Fruit fly (Drosophila melanogaster): Measurements from ENCODE around the gene EloA.
A peak's percentile ranks its signal among the peaks of the same experiment; 100 is the strongest.

The EloA gene

dm6 chr3R:23251256-23251655 is at the start of gene EloA, which contains the start of gene Rad60 (continued):
- TF ChIP-seq CG11398 (GFP tag; optimal IDR thresholded peaks at IDR 0.05): peak; percentile 85
- TF ChIP-seq nau (GFP tag; optimal IDR thresholded peaks at IDR 0.05): peak; percentile 80
- peak; percentile 68 for TF ChIP-seq CG9817 (tag; optimal IDR thresholded peaks at IDR 0.05)
- peak; percentile 75 for TF ChIP-seq Sox102F (GFP tag; optimal IDR thresholded peaks at IDR 0.05)
- peak; percentile 93 for TF ChIP-seq Ets65A (GFP tag)
- peak; percentile 65 for TF ChIP-seq sug (tag; optimal IDR thresholded peaks at IDR 0.05)
- TF ChIP-seq CG12104 (GFP tag; optimal IDR thresholded peaks at IDR 0.05): peak; percentile 55
- TF ChIP-seq CG10321 (GFP tag; IDR thresholded peaks at IDR 0.05): no peak
- TF ChIP-seq CG9932 (GFP tag; IDR thresholded peaks at IDR 0.05): peak; percentile 77
- TF ChIP-seq croc (GFP tag; conservative IDR thresholded peaks at IDR 0.05): no peak
- peak; percentile 42; the same call in 1 of the 2 replicates for TF ChIP-seq CG6272 (GFP tag; IDR thresholded peaks at IDR 0.05)
- 0 out of 2 replicates have a peak, but pooled peaks have one; percentile 38 for TF ChIP-seq Poxn (GFP tag; IDR thresholded peaks at IDR 0.05)
- TF ChIP-seq CG31388 (GFP tag; optimal IDR thresholded peaks at IDR 0.05): peak; percentile 27
- TF ChIP-seq trem (tag; optimal IDR thresholded peaks at IDR 0.05): peak; percentile 89
- TF ChIP-seq ara (GFP tag; IDR thresholded peaks at IDR 0.05): 0 out of 2 replicates have a peak, but pooled peaks have one; percentile 47
- peak; percentile 72 for TF ChIP-seq CG3281 (GFP tag; optimal IDR thresholded peaks at IDR 0.05)
- TF ChIP-seq oc (tag; optimal IDR thresholded peaks at IDR 0.05): peak; percentile 65
- peak; percentile 85 for TF ChIP-seq Hsf (GFP tag; optimal IDR thresholded peaks at IDR 0.05)
- 0 out of 2 replicates have a peak, but pooled peaks have one; percentile 34 for TF ChIP-seq Taf1 (GFP tag; IDR thresholded peaks at IDR 0.05)
- peak; percentile 59 for TF ChIP-seq Gug (GFP tag; IDR thresholded peaks at IDR 0.05)
- no peak for TF ChIP-seq yki (optimal IDR thresholded peaks at IDR 0.05)
- TF ChIP-seq nom (GFP tag; optimal IDR thresholded peaks at IDR 0.05): peak; percentile 10
- TF ChIP-seq CG6175 (GFP tag; IDR thresholded peaks at IDR 0.05): no peak
- TF ChIP-seq CG4282 (GFP tag; optimal IDR thresholded peaks at IDR 0.05): peak; percentile 73
- TF ChIP-seq CG5245 (GFP tag; optimal IDR thresholded peaks at IDR 0.05): peak; percentile 73
- peak; percentile 87 for TF ChIP-seq CG8290 (GFP tag; optimal IDR thresholded peaks at IDR 0.05)
- TF ChIP-seq CG8290 (tag; optimal IDR thresholded peaks at IDR 0.05): peak; percentile 79 to 95
- peak; percentile 64 for TF ChIP-seq CG7839 (tag; optimal IDR thresholded peaks at IDR 0.05)
- TF ChIP-seq CG14667 (GFP tag; IDR thresholded peaks at IDR 0.05): no peak
- no peak for TF ChIP-seq Vsx1 (GFP tag; optimal IDR thresholded peaks at IDR 0.05)
- no peak for TF ChIP-seq CG11560 (tag; IDR thresholded peaks at IDR 0.05)
- peak; percentile 67 for TF ChIP-seq emc (GFP tag; optimal IDR thresholded peaks at IDR 0.05)
- TF ChIP-seq CG13424 (tag; optimal IDR thresholded peaks at IDR 0.05): peak; percentile 66
- TF ChIP-seq CG11085 (GFP tag; IDR thresholded peaks at IDR 0.05): no peak
- peak; percentile 85 for TF ChIP-seq maf-S (GFP tag; optimal IDR thresholded peaks at IDR 0.05)
- TF ChIP-seq Dll (GFP tag; IDR thresholded peaks at IDR 0.05; ENCODE audit: partially characterized antibody): peak; percentile 79; the same call in 3 of the 4 replicates
- TF ChIP-seq HLH3B (GFP tag; IDR thresholded peaks at IDR 0.05): peak; percentile 52
- TF ChIP-seq ab (GFP tag; optimal IDR thresholded peaks at IDR 0.05): peak; percentile 56
- peak; percentile 46 for TF ChIP-seq CG34376 (GFP tag; optimal IDR thresholded peaks at IDR 0.05)
- peak; percentile 65 for TF ChIP-seq cato (GFP tag; optimal IDR thresholded peaks at IDR 0.05; ENCODE audit: borderline replicate concordance)
- peak; percentile 32 for TF ChIP-seq cwo (GFP tag; optimal IDR thresholded peaks at IDR 0.05)
- no peak for TF ChIP-seq Hr39 (optimal IDR thresholded peaks at IDR 0.05)
- TF ChIP-seq peb (GFP tag; IDR thresholded peaks at IDR 0.05): peak; percentile 58; the same call in 1 of the 2 replicates
- peak; percentile 73; the same call in 2 of the 3 replicates for TF ChIP-seq Optix (GFP tag; IDR thresholded peaks at IDR 0.05)
- peak; percentile 79 for TF ChIP-seq tin (GFP tag; optimal IDR thresholded peaks at IDR 0.05)
- TF ChIP-seq mam (GFP tag; optimal IDR thresholded peaks at IDR 0.05): peak; percentile 91
- peak; percentile 24 for TF ChIP-seq Ssrp (tag; optimal IDR thresholded peaks at IDR 0.05)
- TF ChIP-seq Eip74EF (GFP tag; optimal IDR thresholded peaks at IDR 0.05): no peak
- peak; percentile 73 for TF ChIP-seq CG1647 (GFP tag; optimal IDR thresholded peaks at IDR 0.05)
- TF ChIP-seq CG12236 (GFP tag; optimal IDR thresholded peaks at IDR 0.05): peak; percentile 64
- TF ChIP-seq lbe (GFP tag; optimal IDR thresholded peaks at IDR 0.05): peak; percentile 67
- TF ChIP-seq lola (GFP tag; optimal IDR thresholded peaks at IDR 0.05): peak in 1 of 3 experiments; percentile 50
